Worm (Caenorhabditis elegans) whole organism, midembryonic: ENCODE measurements around the gene ham-3.

ENCODE experiments used
- T22C8.4 ChIP-seq: fragments of 200-800 bp; sonication (Bioruptor generic); IDR thresholded peaks from 2 replicates; pipeline ENCODE4 v1.3.6; 2022; ENCODE audit warnings: missing genetic modification characterization, missing compliant biosample characterization
- flt-1 ChIP-seq: fragments of 200-800 bp; sonication (Bioruptor generic); IDR thresholded peaks from 2 replicates; pipeline ENCODE4 v1.3.6; 2022; ENCODE audit warnings: missing genetic modification characterization, missing compliant biosample characterization
- med-1 ChIP-seq: sonication (generic microtip); optimal IDR thresholded peaks from 2 replicates; lab custom pipeline; 2017; ENCODE audit warnings: missing genetic modification characterization, mild to moderate bottlenecking, missing compliant biosample characterization, antibody characterized with exemption, missing genetic modification reagents; ENCODE audit not compliant: insufficient read depth

DNA sequence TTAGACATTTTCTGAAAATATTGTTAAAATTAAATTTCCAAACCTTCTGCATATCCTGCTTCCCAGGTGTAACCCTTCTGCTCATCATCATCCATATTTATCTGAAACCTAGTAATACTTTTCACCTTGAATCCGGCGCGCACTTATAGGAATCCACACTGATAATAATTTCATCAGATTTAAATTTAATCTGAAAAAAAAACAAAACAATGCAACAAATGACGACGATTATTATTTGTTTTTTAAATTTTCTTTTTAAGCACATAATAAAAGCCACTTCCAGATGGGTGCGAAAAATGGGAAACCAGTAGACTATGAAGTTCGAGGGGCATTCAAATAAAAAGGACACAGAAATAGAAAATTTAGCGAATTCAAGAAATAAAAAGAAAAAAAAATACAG is 29.9 kb upstream of the ham-3 start, which contains the start of gene gtf-2H2C:
- TF ChIP-seq med-1 (no peak), T22C8.4 (GFP tag; lab: Robert Waterston, UW) (no peak), flt-1 (GFP tag; lab: Robert Waterston, UW) (no peak)
